Fruit fly (Drosophila melanogaster): ENCODE results near the gene CG33700.

The CG33700 gene

DNA sequence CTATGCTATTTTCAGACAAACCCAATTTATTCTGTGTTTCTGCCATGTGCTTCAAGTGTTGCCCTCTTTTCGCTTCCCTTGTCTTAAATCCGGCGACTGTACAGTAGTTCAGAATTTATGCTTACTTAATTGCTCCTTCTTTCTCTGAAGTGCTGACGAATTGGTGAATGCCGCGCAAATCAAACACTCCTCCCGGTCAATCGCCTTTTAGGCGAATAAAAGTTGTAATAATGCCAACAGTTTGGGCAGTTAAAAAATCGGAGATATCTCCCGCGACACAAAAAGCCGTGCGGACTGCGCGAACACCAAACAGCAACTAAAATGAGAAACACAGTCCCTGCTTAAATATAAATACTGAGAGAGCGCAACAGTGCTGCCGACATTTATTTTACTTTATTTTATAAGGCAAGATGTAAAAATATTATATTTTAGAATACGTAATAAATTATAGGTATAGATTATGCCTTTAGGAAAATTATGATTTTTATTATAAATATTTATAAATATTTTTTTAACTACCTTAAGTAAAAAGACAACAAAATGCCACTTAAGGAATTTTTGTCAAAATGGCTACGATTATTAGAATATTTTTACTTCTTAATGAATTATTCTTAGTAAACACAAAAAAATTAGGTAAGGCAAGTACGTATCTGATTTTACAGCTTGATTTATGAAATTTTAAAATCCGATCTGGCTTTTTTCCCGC lies 20.2 kb downstream of the CG33700 start, which contains the start of gene path (continued):
- TF ChIP-seq HLH54F (GFP tag; optimal IDR thresholded peaks at IDR 0.05), result no peak
- TF ChIP-seq CG7271 (tag; optimal IDR thresholded peaks at IDR 0.05), result no peak
- TF ChIP-seq croc (GFP tag; conservative IDR thresholded peaks at IDR 0.05), result no peak
- no peak; the same call in 2 of the 3 replicates for TF ChIP-seq sr (GFP tag; IDR thresholded peaks at IDR 0.05)
- TF ChIP-seq CG3065 (GFP tag; optimal IDR thresholded peaks at IDR 0.05), result no peak
- peak; percentile 54 for TF ChIP-seq sens (GFP tag)
- TF ChIP-seq chif (GFP tag; optimal IDR thresholded peaks at IDR 0.05), result no peak
- no peak for TF ChIP-seq sna (GFP tag; IDR thresholded peaks at IDR 0.05; ENCODE audit: partially characterized antibody)
- no peak for TF ChIP-seq D (optimal IDR thresholded peaks at IDR 0.05)
- peak; percentile 36 for TF ChIP-seq D (GFP tag; optimal IDR thresholded peaks at IDR 0.05)
- no peak; the same call in 1 of the 2 replicates for TF ChIP-seq seq (GFP tag; IDR thresholded peaks at IDR 0.05)
- no peak for TF ChIP-seq CG6272 (GFP tag; IDR thresholded peaks at IDR 0.05)
- TF ChIP-seq CG1602 (GFP tag; optimal IDR thresholded peaks at IDR 0.05), result no peak
- peak; percentile 19 for TF ChIP-seq CoRest (tag; optimal IDR thresholded peaks at IDR 0.05)
- TF ChIP-seq CG6654 (GFP tag; optimal IDR thresholded peaks at IDR 0.05), result no peak
- peak; percentile 58 for TF ChIP-seq D19A (tag; optimal IDR thresholded peaks at IDR 0.05)
- TF ChIP-seq CG6813 (GFP tag; optimal IDR thresholded peaks at IDR 0.05), result no peak
- TF ChIP-seq nmo (GFP tag; optimal IDR thresholded peaks at IDR 0.05), result peak; percentile 57
- no peak for TF ChIP-seq Taf1 (GFP tag; IDR thresholded peaks at IDR 0.05)
- TF ChIP-seq CG12104 (GFP tag; optimal IDR thresholded peaks at IDR 0.05), result peak; percentile 66
- peak in 1 of 2 experiments; percentile 25 for TF ChIP-seq bsh (GFP tag; optimal IDR thresholded peaks at IDR 0.05)
- no peak for TF ChIP-seq Atf3 (GFP tag; optimal IDR thresholded peaks at IDR 0.05)
- TF ChIP-seq Asciz (GFP tag; optimal IDR thresholded peaks at IDR 0.05), result peak; percentile 46
- no peak for TF ChIP-seq hb (GFP tag; IDR thresholded peaks at IDR 0.05; ENCODE audit: partially characterized antibody)
- TF ChIP-seq BEAF-32 (GFP tag; optimal IDR thresholded peaks at IDR 0.05), result no peak
- no peak for TF ChIP-seq br (optimal IDR thresholded peaks at IDR 0.05)
- TF ChIP-seq Blimp-1 (GFP tag; optimal IDR thresholded peaks at IDR 0.05), result peak; percentile 66
- no peak for TF ChIP-seq tin (GFP tag; optimal IDR thresholded peaks at IDR 0.05)
- no peak for TF ChIP-seq dysf (GFP tag; IDR thresholded peaks at IDR 0.05)
- no peak for TF ChIP-seq pzg (GFP tag; optimal IDR thresholded peaks at IDR 0.05)
- TF ChIP-seq Antp (GFP tag; optimal IDR thresholded peaks at IDR 0.05), result no peak
- TF ChIP-seq gsb-n (tag; optimal IDR thresholded peaks at IDR 0.05), result no peak
- peak; percentile 4 for TF ChIP-seq YL-1 (GFP tag; optimal IDR thresholded peaks at IDR 0.05)
- TF ChIP-seq Vsx1 (GFP tag; optimal IDR thresholded peaks at IDR 0.05), result no peak
- no peak for TF ChIP-seq Hr39 (optimal IDR thresholded peaks at IDR 0.05)
- TF ChIP-seq CG32532 (GFP tag; IDR thresholded peaks at IDR 0.05), result peak; percentile 30; the same call in 1 of the 2 replicates
- TF ChIP-seq Elba2 (GFP tag; optimal IDR thresholded peaks at IDR 0.05), result no peak
- TF ChIP-seq Sry-β (GFP tag; optimal IDR thresholded peaks at IDR 0.05), result peak; percentile 94
- TF ChIP-seq CG8944 (GFP tag; optimal IDR thresholded peaks at IDR 0.05), result no peak
- 0 out of 3 replicates have a peak, but pooled peaks have one; percentile 17 for TF ChIP-seq gce (GFP tag; IDR thresholded peaks at IDR 0.05)
- TF ChIP-seq so (GFP tag; IDR thresholded peaks at IDR 0.05), result no peak
- TF ChIP-seq Ada2b (GFP tag; IDR thresholded peaks at IDR 0.05), result no peak
- no peak for TF ChIP-seq CG8765 (GFP tag; IDR thresholded peaks at IDR 0.05)
- peak; percentile 25 for TF ChIP-seq tap (tag; optimal IDR thresholded peaks at IDR 0.05)
- TF ChIP-seq MBD-R2 (GFP tag; IDR thresholded peaks at IDR 0.05), result no peak
- TF ChIP-seq luna (GFP tag; optimal IDR thresholded peaks at IDR 0.05), result no peak
- TF ChIP-seq CrebB (tag; optimal IDR thresholded peaks at IDR 0.05), result no peak
- peak; percentile 58; the same call in 1 of the 3 replicates for TF ChIP-seq Dbx (GFP tag; IDR thresholded peaks at IDR 0.05)
- TF ChIP-seq CG15073 (GFP tag; optimal IDR thresholded peaks at IDR 0.05), result no peak
- TF ChIP-seq corto (GFP tag; optimal IDR thresholded peaks at IDR 0.05), result no peak
- peak; percentile 31 for TF ChIP-seq CG15696 (tag; optimal IDR thresholded peaks at IDR 0.05)

Measured in whole organism, embryonic.